Worm (Caenorhabditis elegans) whole organism, L3 larva: ENCODE measurements around the gene zip-9.

Experiments used
- R02D3.7 ChIP-seq: fragments of 150-350 bp; optimal IDR thresholded peaks from 2 replicates; lab custom pipeline; 2014; ENCODE audit warnings: missing biosample characterization, missing genetic modification characterization
- mdl-1 ChIP-seq: fragments of 150-350 bp; optimal IDR thresholded peaks from 2 replicates; lab custom pipeline; 2014; ENCODE audit warnings: missing biosample characterization, missing genetic modification characterization
- nhr-11 ChIP-seq: fragments of 150-350 bp; optimal IDR thresholded peaks from 2 replicates; lab custom pipeline; 2014; ENCODE audit warnings: missing biosample characterization, missing genetic modification characterization
- nhr-23 ChIP-seq: fragments of 150-350 bp; optimal IDR thresholded peaks from 2 replicates; lab custom pipeline; 2014; ENCODE audit warnings: missing biosample characterization, missing genetic modification reagents, missing genetic modification characterization
- nhr-28 ChIP-seq: fragments of 150-350 bp; optimal IDR thresholded peaks from 2 replicates; lab custom pipeline; 2014; ENCODE audit warnings: missing biosample characterization, missing genetic modification characterization

DNA sequence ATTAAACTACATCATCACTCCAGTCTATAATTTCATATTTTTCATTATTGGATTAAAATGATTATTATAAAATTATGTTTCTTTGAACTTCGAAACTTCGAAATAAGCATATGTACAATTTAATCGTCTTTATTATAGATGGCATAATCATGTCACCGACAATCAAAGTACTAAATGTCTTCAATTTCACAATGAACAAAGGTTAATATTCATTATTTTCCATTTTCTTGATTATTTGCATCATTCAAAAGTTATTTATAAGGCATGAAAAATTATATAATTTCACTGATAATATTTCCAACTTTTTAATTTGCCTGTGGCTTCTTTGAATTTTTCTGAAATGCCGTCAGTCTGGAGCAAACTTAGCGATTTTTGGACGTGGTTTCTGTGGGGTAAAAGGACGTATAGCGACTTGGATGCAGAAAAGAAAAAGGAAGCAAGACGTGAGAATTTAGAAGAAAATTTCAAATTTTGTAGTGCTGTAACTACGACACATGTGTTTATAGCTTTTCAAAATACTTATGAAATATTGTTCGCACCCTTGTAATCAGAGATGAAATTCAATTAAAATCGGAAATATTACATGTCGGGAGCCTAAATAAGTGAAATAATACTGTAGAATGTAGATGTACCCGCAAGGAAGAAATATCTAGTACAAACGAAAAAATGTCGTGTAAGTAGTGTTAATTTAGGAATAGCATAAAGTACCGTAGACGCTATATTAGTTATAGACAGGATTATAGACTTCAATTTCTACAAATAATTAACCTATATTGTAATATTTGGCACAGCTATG is 13.6 kb downstream of the zip-9 start, which contains the start of gene F17C11.13:
- no peak for TF ChIP-seq nhr-23 (tag; lab: Kevin White, UChicago)
- no peak for TF ChIP-seq nhr-28 (tag; lab: Kevin White, UChicago)
- TF ChIP-seq R02D3.7 (tag; lab: Kevin White, UChicago) = no peak
- no peak for TF ChIP-seq mdl-1 (tag; lab: Kevin White, UChicago)
- no peak for TF ChIP-seq nhr-11 (tag; lab: Kevin White, UChicago)
